Worm (Caenorhabditis elegans) whole organism, dauer: Measurements from ENCODE around the gene nhx-2.

Experiments used
- unc-62 ChIP-seq: sonication (generic microtip); optimal IDR thresholded peaks from 2 replicates; lab custom pipeline; 2017; ENCODE audit warnings: missing biosample characterization, missing genetic modification reagents, missing genetic modification characterization

Gene nhx-2

ce11 chrII:7693929-7694328 is at the start of gene nhx-2:
TSS of gene nhx-2 (minus strand) at chrII:7693957.
- no peak for TF ChIP-seq unc-62

ce11 chrII:7736725-7737124 is 43.0 kb upstream of the nhx-2 start:
- no peak for TF ChIP-seq unc-62

ce11 chrII:7724603-7725002 is 30.8 kb upstream of the nhx-2 start, which contains the start of gene cpna-2:
TSS of gene cpna-2 (plus strand) at chrII:7724903.
- no peak for TF ChIP-seq unc-62

- TF ChIP-seq unc-62 = no peak
Observed at ce11 chrII:7722784-7723183, 29.0 kb upstream of the nhx-2 start.

ce11 chrII:7720479-7720878 is 26.7 kb upstream of the nhx-2 start:
- TF ChIP-seq unc-62 = no peak

- no peak for TF ChIP-seq unc-62
Observed at ce11 chrII:7719039-7719438, 25.3 kb upstream of the nhx-2 start.

- TF ChIP-seq unc-62 = no peak
Observed at ce11 chrII:7718491-7718890, 24.7 kb upstream of the nhx-2 start, which contains the start of gene cpna-5. TSS of gene cpna-5 (minus strand) at chrII:7718591.

ce11 chrII:7716112-7716511 is 22.4 kb upstream of the nhx-2 start:
- no peak for TF ChIP-seq unc-62

- TF ChIP-seq unc-62 = no peak
Observed at ce11 chrII:7714614-7715186, 20.9 kb upstream of the nhx-2 start.

- TF ChIP-seq unc-62 = no peak
Observed at ce11 chrII:7709301-7709754, 15.6 kb upstream of the nhx-2 start, which contains the start of gene sre-1. TSS of gene sre-1 (plus strand) at chrII:7709704.

- TF ChIP-seq unc-62 = no peak
Observed at ce11 chrII:7708540-7708939, 14.8 kb upstream of the nhx-2 start, which contains the start of gene B0495.9. TSS of gene B0495.9 (minus strand) at chrII:7708710.

ce11 chrII:7707383-7707782 is 13.6 kb upstream of the nhx-2 start, which contains the start of gene luc-7L:
TSS of gene luc-7L (minus strand) at chrII:7707483.
- TF ChIP-seq unc-62 = no peak

- no peak for TF ChIP-seq unc-62
Observed at ce11 chrII:7705152-7705551, 11.4 kb upstream of the nhx-2 start, which contains the start of gene B0495.7. TSS of gene B0495.7 (minus strand) at chrII:7705233.

ce11 chrII:7704387-7704786 is 10.6 kb upstream of the nhx-2 start:
- no peak for TF ChIP-seq unc-62

- TF ChIP-seq unc-62 = no peak
Observed at ce11 chrII:7699009-7699408, 5.3 kb upstream of the nhx-2 start, which contains the start of the genes moa-2 and cdk-11.1. TSS of gene moa-2 (minus strand) at chrII:7699033. TSS of gene cdk-11.1 (plus strand) at chrII:7699235.

ce11 chrII:7698406-7698805 is 4.6 kb upstream of the nhx-2 start, which contains the start of gene B0495.5:
TSS of gene B0495.5 (minus strand) at chrII:7698506.
- no peak for TF ChIP-seq unc-62

- TF ChIP-seq unc-62 = no peak
Observed at ce11 chrII:7697156-7697555, 3.4 kb upstream of the nhx-2 start.

- TF ChIP-seq unc-62 = no peak
Observed at ce11 chrII:7695636-7696035, 1.9 kb upstream of the nhx-2 start.
